Fruit fly (Drosophila melanogaster) whole organism, embryonic: ENCODE data around the gene Kaz-m1.

ENCODE experiments used
- Awh ChIP-seq: fragments of 200-800 bp; sonication (Bioruptor generic); IDR thresholded peaks from 2 replicates; pipeline ENCODE4, ENCODE4 v1.3.6; 2022; ENCODE audit warnings: missing biosample characterization, missing genetic modification characterization
- CG11085 ChIP-seq: fragments of 200-800 bp; sonication (Bioruptor generic); IDR thresholded peaks from 2 replicates; pipeline ENCODE4 v1.3.6; 2022; ENCODE audit warnings: missing biosample characterization, missing genetic modification characterization
- CG12769 ChIP-seq: fragments of 200-800 bp; sonication (Bioruptor generic); optimal IDR thresholded peaks from 2 replicates; lab custom pipeline; 2019; ENCODE audit warnings: missing biosample characterization, mild to moderate bottlenecking, missing genetic modification characterization, moderate library complexity
- CG1603 ChIP-seq: fragments of 200-800 bp; sonication (Bioruptor generic); optimal IDR thresholded peaks from 2 replicates; lab custom pipeline; 2019; ENCODE audit warnings: missing biosample characterization, mild to moderate bottlenecking, missing genetic modification characterization, moderate library complexity
- CG17359 ChIP-seq: fragments of 200-800 bp; sonication (Bioruptor generic); optimal IDR thresholded peaks from 3 replicates; lab custom pipeline; 2018; ENCODE audit warnings: missing biosample characterization, mild to moderate bottlenecking, missing genetic modification characterization, moderate library complexity
- CG17912 ChIP-seq: fragments of 200-800 bp; sonication (Bioruptor generic); optimal IDR thresholded peaks from 2 replicates; lab custom pipeline; 2018; ENCODE audit warnings: missing biosample characterization, mild to moderate bottlenecking, missing genetic modification characterization
- CG18599 ChIP-seq: fragments of 200-800 bp; sonication (Bioruptor generic); optimal IDR thresholded peaks from 3 replicates; lab custom pipeline; 2017; ENCODE audit warnings: missing biosample characterization, missing genetic modification characterization, mild to moderate bottlenecking, moderate library complexity, missing genetic modification reagents
- CG31224 ChIP-seq: fragments of 200-800 bp; sonication (Bioruptor generic); IDR thresholded peaks from 2 replicates; pipeline ENCODE4 v1.3.6; 2022; ENCODE audit warnings: missing biosample characterization, missing genetic modification characterization
- CG31365 ChIP-seq: fragments of 200-800 bp; sonication (Bioruptor generic); optimal IDR thresholded peaks from 2 replicates; lab custom pipeline; 2018; ENCODE audit warnings: missing biosample characterization, mild to moderate bottlenecking, missing genetic modification characterization
- CG32772 ChIP-seq: fragments of 200-800 bp; sonication (Bioruptor generic); IDR thresholded peaks from 2 replicates; pipeline ENCODE4 v1.3.6; 2022; ENCODE audit warnings: missing biosample characterization, missing genetic modification characterization
- CG4328 ChIP-seq: fragments of 200-800 bp; sonication (Bioruptor generic); optimal IDR thresholded peaks from 3 replicates; lab custom pipeline; 2017; ENCODE audit warnings: missing biosample characterization, missing genetic modification reagents, missing genetic modification characterization
- CG4707 ChIP-seq: fragments of 200-800 bp; sonication (Bioruptor generic); optimal IDR thresholded peaks from 2 replicates; lab custom pipeline; 2018; ENCODE audit warnings: missing biosample characterization, mild to moderate bottlenecking, missing genetic modification characterization, moderate library complexity
- CG7372 ChIP-seq: fragments of 200-800 bp; sonication (Bioruptor generic); IDR thresholded peaks from 2 replicates; pipeline ENCODE4 v1.3.6; 2022; ENCODE audit warnings: missing biosample characterization, missing genetic modification characterization
- CG9817 ChIP-seq: fragments of 200-800 bp; sonication (Bioruptor generic); optimal IDR thresholded peaks from 2 replicates; lab custom pipeline; 2018; ENCODE audit warnings: missing biosample characterization, mild to moderate bottlenecking, missing genetic modification characterization, moderate library complexity
- Dp ChIP-seq: fragments of 200-800 bp; sonication (Bioruptor generic); optimal IDR thresholded peaks from 2 replicates; lab custom pipeline; 2018; ENCODE audit warnings: missing biosample characterization, mild to moderate bottlenecking, missing genetic modification characterization, moderate library complexity
- Fer3 ChIP-seq: fragments of 200-800 bp; sonication (Bioruptor generic); optimal IDR thresholded peaks from 2 replicates; lab custom pipeline; 2018; ENCODE audit warnings: missing biosample characterization, mild to moderate bottlenecking, missing genetic modification characterization, moderate library complexity
- Gsc ChIP-seq: fragments of 200-800 bp; sonication (Bioruptor generic); IDR thresholded peaks from 2 replicates; pipeline ENCODE4 v1.3.6; 2022; ENCODE audit warnings: missing biosample characterization, missing genetic modification characterization
- HLH4C ChIP-seq: fragments of 200-800 bp; sonication (Bioruptor generic); IDR thresholded peaks from 3 replicates; pipeline ENCODE4 v1.3.6; 2022; ENCODE audit warnings: missing biosample characterization, missing genetic modification characterization; ENCODE audit not compliant: partially characterized antibody
- Hr3 ChIP-seq: fragments of 200-800 bp; sonication (Bioruptor generic); optimal IDR thresholded peaks from 3 replicates; lab custom pipeline; 2016; ENCODE audit warnings: missing biosample characterization, missing genetic modification characterization
- Myb ChIP-seq: fragments of 200-800 bp; sonication (Bioruptor generic); optimal IDR thresholded peaks from 2 replicates; lab custom pipeline; 2016; ENCODE audit warnings: missing biosample characterization, missing genetic modification characterization
- Rfx ChIP-seq: fragments of 200-800 bp; sonication (Bioruptor generic); IDR thresholded peaks from 2 replicates; pipeline ENCODE4 v1.3.6; 2022; ENCODE audit warnings: missing biosample characterization, missing genetic modification characterization
- Ssrp ChIP-seq: fragments of 200-800 bp; sonication (Bioruptor generic); optimal IDR thresholded peaks from 2 replicates; lab custom pipeline; 2018; ENCODE audit warnings: missing biosample characterization, mild to moderate bottlenecking, missing genetic modification characterization, moderate library complexity
- Taf1 ChIP-seq: fragments of 200-800 bp; sonication (Bioruptor generic); IDR thresholded peaks from 2 replicates; pipeline ENCODE4 v1.3.6; 2022; ENCODE audit warnings: missing biosample characterization, missing genetic modification characterization
- ac ChIP-seq: fragments of 200-800 bp; sonication (Bioruptor generic); optimal IDR thresholded peaks from 3 replicates; lab custom pipeline; 2017; ENCODE audit warnings: missing biosample characterization, mild to moderate bottlenecking, missing genetic modification characterization
- ash1 ChIP-seq: fragments of 200-800 bp; sonication (Bioruptor generic); optimal IDR thresholded peaks from 2 replicates; lab custom pipeline; 2018; ENCODE audit warnings: missing biosample characterization, mild to moderate bottlenecking, missing genetic modification characterization
- chif ChIP-seq, 2 experiments: fragments of 200-800 bp; sonication (Bioruptor generic); optimal IDR thresholded peaks; 3 replicates each; lab custom pipeline; 2016; ENCODE audit warnings: missing biosample characterization in 2 of 2, missing genetic modification characterization in 2 of 2
- da ChIP-seq: fragments of 200-800 bp; sonication (Bioruptor generic); optimal IDR thresholded peaks from 2 replicates; lab custom pipeline; 2016; ENCODE audit warnings: missing biosample characterization, missing genetic modification characterization
- dysf ChIP-seq: fragments of 200-800 bp; sonication (Bioruptor generic); IDR thresholded peaks from 3 replicates; pipeline ENCODE4 v1.3.6; 2022; ENCODE audit warnings: missing biosample characterization, missing genetic modification characterization
- emc ChIP-seq: fragments of 200-800 bp; sonication (Bioruptor generic); optimal IDR thresholded peaks from 2 replicates; lab custom pipeline; 2016; ENCODE audit warnings: missing biosample characterization, missing genetic modification characterization
- her ChIP-seq: fragments of 200-800 bp; sonication (Bioruptor generic); optimal IDR thresholded peaks from 2 replicates; lab custom pipeline; 2016; ENCODE audit warnings: missing biosample characterization, missing genetic modification characterization
- hkb ChIP-seq, 2 experiments: fragments of 200-800 bp in 1 of 2; fragments of >200 bp in 1 of 2; sonication (Bioruptor generic) in 1 of 2; IDR thresholded peaks in 1 of 2; optimal IDR thresholded peaks in 1 of 2; 2 replicates each; pipeline versions ENCODE4 v1.3.6 to Lab custom; 2017 to 2022; ENCODE audit warnings: missing biosample characterization in 1 of 2, missing genetic modification characterization in 1 of 2
- hth ChIP-seq: fragments of >200 bp; optimal IDR thresholded peaks from 2 replicates; lab custom pipeline; 2017; ENCODE audit warnings: inconsistent platforms
- kni ChIP-seq: fragments of 200-800 bp; sonication (Bioruptor generic); optimal IDR thresholded peaks from 3 replicates; lab custom pipeline; 2017; ENCODE audit warnings: mild to moderate bottlenecking, missing biosample characterization, missing genetic modification reagents, missing genetic modification characterization
- luna ChIP-seq: fragments of 200-800 bp; sonication (Bioruptor generic); optimal IDR thresholded peaks from 2 replicates; lab custom pipeline; 2016; ENCODE audit warnings: missing biosample characterization, missing genetic modification characterization
- maf-S ChIP-seq: fragments of 200-800 bp; sonication (Bioruptor generic); optimal IDR thresholded peaks from 2 replicates; lab custom pipeline; 2016; ENCODE audit warnings: missing biosample characterization, missing genetic modification characterization
- mam ChIP-seq: fragments of 200-800 bp; sonication (Bioruptor generic); optimal IDR thresholded peaks from 3 replicates; lab custom pipeline; 2016; ENCODE audit warnings: missing biosample characterization, missing genetic modification characterization
- nom ChIP-seq: fragments of 200-800 bp; sonication (Bioruptor generic); optimal IDR thresholded peaks from 2 replicates; lab custom pipeline; 2017; ENCODE audit warnings: missing biosample characterization, missing genetic modification characterization, mild to moderate bottlenecking, moderate library complexity, missing genetic modification reagents
- odd ChIP-seq: fragments of 200-800 bp; sonication (Bioruptor generic); optimal IDR thresholded peaks from 2 replicates; lab custom pipeline; 2017; ENCODE audit warnings: missing biosample characterization, mild to moderate bottlenecking, missing genetic modification characterization
- onecut ChIP-seq: fragments of 200-800 bp; sonication (Bioruptor generic); IDR thresholded peaks from 2 replicates; pipeline ENCODE4 v1.3.6; 2022; ENCODE audit warnings: missing biosample characterization, missing genetic modification characterization
- stc ChIP-seq: fragments of 200-800 bp; sonication (Bioruptor generic); IDR thresholded peaks from 2 replicates; pipeline ENCODE4 v1.3.6; 2022; ENCODE audit warnings: missing biosample characterization, missing genetic modification characterization
- tin ChIP-seq: fragments of 200-800 bp; sonication (Bioruptor generic); optimal IDR thresholded peaks from 3 replicates; lab custom pipeline; 2016; ENCODE audit warnings: missing biosample characterization, missing genetic modification characterization
- tll ChIP-seq, 2 experiments: fragments of 200-800 bp in 1 of 2; fragments of >200 bp in 1 of 2; sonication (Bioruptor generic) in 1 of 2; optimal IDR thresholded peaks; 2 replicates each; lab custom pipeline; 2017 to 2019; ENCODE audit warnings: missing biosample characterization in 2 of 2, missing genetic modification characterization in 2 of 2, mild to moderate bottlenecking in 1 of 2, moderate library complexity in 1 of 2
- tup ChIP-seq: fragments of 200-800 bp; sonication (Bioruptor generic); optimal IDR thresholded peaks from 2 replicates; lab custom pipeline; 2016; ENCODE audit warnings: missing biosample characterization, mild to moderate bottlenecking, missing genetic modification characterization, moderate library complexity
- unpg ChIP-seq: fragments of 200-800 bp; sonication (Bioruptor generic); optimal IDR thresholded peaks from 3 replicates; lab custom pipeline; 2018; ENCODE audit warnings: missing biosample characterization, mild to moderate bottlenecking, missing genetic modification characterization, moderate library complexity
- usp ChIP-seq: fragments of >200 bp; optimal IDR thresholded peaks from 2 replicates; lab custom pipeline; 2017; ENCODE audit warnings: missing biosample characterization, missing genetic modification characterization
- vfl ChIP-seq: fragments of 200-800 bp; sonication (Bioruptor generic); optimal IDR thresholded peaks from 2 replicates; lab custom pipeline; 2016; ENCODE audit warnings: missing biosample characterization, missing genetic modification characterization

The Kaz-m1 gene

dm6 chr3R:26042131-26042885, 27.8 kb downstream of the Kaz-m1 start (continued):
- TF ChIP-seq CG4328 (GFP tag; lab: Kevin White, UChicago): peak; percentile 89
- peak; percentile 94 for TF ChIP-seq tup (GFP tag; lab: Kevin White, UChicago)
- TF ChIP-seq CG31224: peak; percentile 93
- TF ChIP-seq CG32772 (GFP tag; lab: Robert Waterston, UW): peak; percentile 97
- peak; percentile 97 for TF ChIP-seq unpg (GFP tag; lab: Kevin White, UChicago)
- TF ChIP-seq luna (GFP tag; lab: Kevin White, UChicago): peak; percentile 92
- peak; percentile 97 for TF ChIP-seq mam
- peak; percentile 94 for TF ChIP-seq vfl (GFP tag; lab: Kevin White, UChicago)
- peak; percentile 93 for TF ChIP-seq CG9817 (tag; lab: Kevin White, UChicago)
- TF ChIP-seq dysf: peak; percentile 99
- TF ChIP-seq ash1: no peak
- peak; percentile 97 for TF ChIP-seq stc (GFP tag; lab: Robert Waterston, UW)
- TF ChIP-seq Awh (GFP tag; lab: Robert Waterston, UW): peak; percentile 96
- TF ChIP-seq CG17912: peak; percentile 71
- TF ChIP-seq odd (GFP tag; lab: Kevin White, UChicago): peak; percentile 93
- TF ChIP-seq, all 482 proteins: peak for 438

- TF ChIP-seq maf-S (GFP tag; lab: Kevin White, UChicago): peak; percentile 1
- no peak for TF ChIP-seq emc (GFP tag; lab: Kevin White, UChicago)
- no peak for TF ChIP-seq luna (GFP tag; lab: Kevin White, UChicago)
- no peak for TF ChIP-seq Gsc (GFP tag; lab: Robert Waterston, UW)
- peak; percentile 24 for TF ChIP-seq CG1603 (tag; lab: Kevin White, UChicago)
- TF ChIP-seq CG12769 (tag; lab: Kevin White, UChicago): no peak
- no peak for TF ChIP-seq CG31365 (tag; lab: Kevin White, UChicago)
- peak; percentile 65 for TF ChIP-seq Hr3 (GFP tag; lab: Kevin White, UChicago)
- TF ChIP-seq Rfx (GFP tag; lab: Robert Waterston, UW): peak; percentile 31; the same call in 1 of the 2 replicates
- no peak for TF ChIP-seq Taf1 (GFP tag; lab: Robert Waterston, UW)
- no peak for TF ChIP-seq nom (GFP tag; lab: Kevin White, UChicago)
- TF ChIP-seq hth (lab: Kevin White, UChicago): no peak
- no peak for TF ChIP-seq hkb (optimal IDR thresholded peaks at IDR 0.05; lab: Kevin White, UChicago)
- TF ChIP-seq hkb (GFP tag; IDR thresholded peaks at IDR 0.05; lab: Robert Waterston, UW): no peak
- no peak for TF ChIP-seq Myb
- peak; percentile 62 for TF ChIP-seq tin (GFP tag; lab: Kevin White, UChicago)
- peak; percentile 44 for TF ChIP-seq Ssrp
- TF ChIP-seq ac (GFP tag; lab: Kevin White, UChicago): no peak
- TF ChIP-seq usp: no peak
- no peak for TF ChIP-seq her
- no peak for TF ChIP-seq onecut (GFP tag; lab: Robert Waterston, UW)
- peak in 1 of 2 experiments; percentile 77 for TF ChIP-seq tll (GFP tag; optimal IDR thresholded peaks at IDR 0.05; lab: Kevin White, UChicago)
- peak; percentile 9 for TF ChIP-seq chif (GFP tag; optimal IDR thresholded peaks at IDR 0.05; lab: Kevin White, UChicago)
- peak; percentile 42; the same call in 1 of the 2 replicates for TF ChIP-seq CG7372 (GFP tag; lab: Robert Waterston, UW)
- TF ChIP-seq CG11085 (GFP tag; lab: Robert Waterston, UW): no peak
- TF ChIP-seq Fer3 (tag; lab: Kevin White, UChicago): peak; percentile 18
- no peak for TF ChIP-seq kni (GFP tag; lab: Kevin White, UChicago)
- TF ChIP-seq unpg (GFP tag; lab: Kevin White, UChicago): no peak
- no peak for TF ChIP-seq da (GFP tag; lab: Kevin White, UChicago)
- no peak for TF ChIP-seq Dp (GFP tag; lab: Kevin White, UChicago)
- no peak for TF ChIP-seq CG17359 (tag; lab: Kevin White, UChicago)
- TF ChIP-seq CG4707 (GFP tag; lab: Kevin White, UChicago): no peak
- no peak for TF ChIP-seq HLH4C (GFP tag; lab: Robert Waterston, UW)
- TF ChIP-seq CG18599: no peak
Measured at dm6 chr3R:26052150-26052908, 37.8 kb downstream of the Kaz-m1 start, which contains the start of the genes Exo84 and Vps2. Exo84 (minus strand) TSS chr3R:26052257. Vps2 (plus strand) TSS chr3R:26052821.
